Fruit fly (Drosophila melanogaster) whole organism, embryonic: ENCODE results near the gene elfless.

Experiments
- B-H2 ChIP-seq: fragments of 200-800 bp; sonication (Bioruptor generic); optimal IDR thresholded peaks from 2 replicates; lab custom pipeline; 2018; ENCODE audit warnings: missing biosample characterization, mild to moderate bottlenecking, missing genetic modification characterization
- CG2889 ChIP-seq: fragments of 200-800 bp; sonication (Bioruptor generic); IDR thresholded peaks from 3 replicates; pipeline ENCODE4 v1.3.6; 2022; ENCODE audit warnings: missing biosample characterization, missing genetic modification characterization
- CG9437 ChIP-seq: fragments of 200-800 bp; sonication (Bioruptor generic); optimal IDR thresholded peaks from 2 replicates; lab custom pipeline; 2018; ENCODE audit warnings: missing biosample characterization, mild to moderate bottlenecking, missing genetic modification characterization
- CTCF ChIP-seq: fragments of 200-800 bp; sonication (Bioruptor generic); optimal IDR thresholded peaks from 2 replicates; lab custom pipeline; 2017; ENCODE audit warnings: missing biosample characterization, mild to moderate bottlenecking, missing genetic modification characterization, moderate library complexity
- HLHmδ ChIP-seq: fragments of 200-800 bp; sonication (Bioruptor generic); optimal IDR thresholded peaks from 2 replicates; lab custom pipeline; 2018; ENCODE audit warnings: missing biosample characterization, mild to moderate bottlenecking, missing genetic modification characterization, moderate library complexity
- MESR4 ChIP-seq: fragments of 200-800 bp; sonication (Bioruptor generic); optimal IDR thresholded peaks from 2 replicates; lab custom pipeline; 2018; ENCODE audit warnings: missing biosample characterization, mild to moderate bottlenecking, missing genetic modification characterization, moderate library complexity
- Trl ChIP-seq, 3 experiments: fragments of >200 bp in 2 of 3; fragments of 200-800 bp in 1 of 3; sonication (Bioruptor generic) in 1 of 3; optimal IDR thresholded peaks; 2 replicates in 1 of 3; 3 replicates in 2 of 3; lab custom pipeline; 2016 to 2017; ENCODE audit warnings: missing biosample characterization in 1 of 3, missing genetic modification characterization in 1 of 3
- dm ChIP-seq: fragments of 200-800 bp; sonication (Bioruptor generic); optimal IDR thresholded peaks from 3 replicates; lab custom pipeline; 2016; ENCODE audit warnings: missing biosample characterization, missing genetic modification characterization
- hkb ChIP-seq, 2 experiments: fragments of 200-800 bp in 1 of 2; fragments of >200 bp in 1 of 2; sonication (Bioruptor generic) in 1 of 2; IDR thresholded peaks in 1 of 2; optimal IDR thresholded peaks in 1 of 2; 2 replicates each; pipeline versions ENCODE4 v1.3.6 to Lab custom; 2017 to 2022; ENCODE audit warnings: missing biosample characterization in 1 of 2, missing genetic modification characterization in 1 of 2
- pzg ChIP-seq: fragments of 200-800 bp; sonication (Bioruptor generic); optimal IDR thresholded peaks from 3 replicates; lab custom pipeline; 2018; ENCODE audit warnings: missing biosample characterization, mild to moderate bottlenecking, missing genetic modification characterization, moderate library complexity
- seq ChIP-seq: fragments of 200-800 bp; sonication (Bioruptor generic); IDR thresholded peaks from 2 replicates; pipeline ENCODE4 v1.3.6; 2022; ENCODE audit warnings: missing biosample characterization, missing genetic modification characterization
- ssp ChIP-seq: fragments of 200-800 bp; sonication (Bioruptor generic); IDR thresholded peaks from 2 replicates; pipeline ENCODE4 v1.3.6; 2022; ENCODE audit warnings: missing biosample characterization, missing genetic modification characterization

dm6 chr2L:17988955-17989354, 22.3 kb downstream of the elfless start:
- TF ChIP-seq CTCF (no peak), hkb (optimal IDR thresholded peaks at IDR 0.05; lab: Kevin White, UChicago) (peak; percentile 60), hkb (GFP tag; IDR thresholded peaks at IDR 0.05; lab: Robert Waterston, UW) (no peak), CG9437 (GFP tag; lab: Kevin White, UChicago) (no peak), HLHmδ (GFP tag; lab: Kevin White, UChicago) (no peak), Trl (optimal IDR thresholded peaks at IDR 0.05; lab: Kevin White, UChicago) (no peak), Trl (GFP tag; optimal IDR thresholded peaks at IDR 0.05; lab: Kevin White, UChicago) (no peak), pzg (GFP tag; lab: Kevin White, UChicago) (no peak), B-H2 (GFP tag; lab: Kevin White, UChicago) (no peak), seq (GFP tag; lab: Robert Waterston, UW) (no peak), MESR4 (no peak), ssp (GFP tag; lab: Robert Waterston, UW) (no peak), dm (GFP tag; lab: Kevin White, UChicago) (no peak), CG2889 (GFP tag; lab: Robert Waterston, UW) (no peak)
